Worm (Caenorhabditis elegans) whole organism, L4 larva: ENCODE data around the gene ZK1307.4.
A peak's percentile ranks its signal among the peaks of the same experiment; 100 is the strongest.

ENCODE experiments used
- D1046.2 ChIP-seq: fragments of 200-800 bp; sonication (Bioruptor generic); IDR thresholded peaks from 2 replicates; pipeline ENCODE4 v1.3.6; 2022; ENCODE audit warnings: missing genetic modification characterization, missing compliant biosample characterization
- F37D6.2 ChIP-seq: sonication (generic microtip); optimal IDR thresholded peaks from 2 replicates; lab custom pipeline; 2016; ENCODE audit warnings: mild to moderate bottlenecking, missing genetic modification characterization, missing compliant biosample characterization
- F44E2.7 ChIP-seq: fragments of 200-800 bp; sonication (Bioruptor generic); IDR thresholded peaks from 2 replicates; pipeline ENCODE4 v2.1.2; 2022; ENCODE audit warnings: missing genetic modification characterization, missing compliant biosample characterization
- F49E8.2 ChIP-seq: sonication (generic microtip); optimal IDR thresholded peaks from 2 replicates; lab custom pipeline; 2016; ENCODE audit warnings: missing compliant biosample characterization, mild to moderate bottlenecking, missing genetic modification characterization, borderline replicate concordance
- R02D3.7 ChIP-seq: fragments of 150-350 bp; sonication (generic microtip); optimal IDR thresholded peaks from 3 replicates; lab custom pipeline; 2014; ENCODE audit warnings: missing biosample characterization, missing genetic modification characterization
- T26A8.4 ChIP-seq: fragments of 200-800 bp; sonication (Bioruptor generic); IDR thresholded peaks from 2 replicates; pipeline ENCODE4 v1.3.6; 2022; ENCODE audit warnings: missing genetic modification characterization, missing compliant biosample characterization
- Y48G9A.11 ChIP-seq: fragments of 200-800 bp; sonication (Bioruptor generic); IDR thresholded peaks from 2 replicates; pipeline ENCODE4 v1.3.6; 2022; ENCODE audit warnings: missing genetic modification reagents, missing genetic modification characterization, missing compliant biosample characterization
- ZK337.2 ChIP-seq: fragments of 200-800 bp; sonication (Bioruptor generic); IDR thresholded peaks from 2 replicates; pipeline ENCODE4 v1.3.6; 2022; ENCODE audit warnings: missing genetic modification reagents, missing genetic modification characterization, missing compliant biosample characterization
- ZK546.5 ChIP-seq, 2 experiments: sonication (generic microtip); optimal IDR thresholded peaks; 2 replicates each; lab custom pipeline; 2017; ENCODE audit warnings: missing biosample characterization in 2 of 2, missing genetic modification characterization in 2 of 2
- aha-1 ChIP-seq: fragments of 150-350 bp; peaks from one replicate; lab custom pipeline; 2014; ENCODE audit warnings: missing biosample characterization, missing genetic modification characterization
- aly-2 ChIP-seq: sonication (generic microtip); optimal IDR thresholded peaks from 2 replicates; lab custom pipeline; 2018; ENCODE audit warnings: missing biosample characterization, missing genetic modification characterization
- ceh-82 ChIP-seq: sonication (generic microtip); optimal IDR thresholded peaks from 2 replicates; lab custom pipeline; 2017; ENCODE audit warnings: missing biosample characterization, missing genetic modification characterization
- daf-16 ChIP-seq, 3 experiments: sonication (generic microtip); optimal IDR thresholded peaks; 2 replicates each; lab custom pipeline; 2016 to 2017; ENCODE audit warnings: missing genetic modification characterization in 3 of 3, missing genetic modification reagents in 3 of 3, mild to moderate bottlenecking in 2 of 3, missing compliant biosample characterization in 2 of 3, missing biosample characterization in 1 of 3, moderate library complexity in 1 of 3
- daf-19 ChIP-seq: fragments of 200-800 bp; sonication (Bioruptor generic); conservative IDR thresholded peaks from 2 replicates; pipeline ENCODE4 v1.3.6; 2022; ENCODE audit warnings: missing genetic modification characterization, missing compliant biosample characterization
- duxl-1 ChIP-seq: sonication (generic microtip); optimal IDR thresholded peaks from 2 replicates; lab custom pipeline; 2016; ENCODE audit warnings: mild to moderate bottlenecking, missing genetic modification characterization, moderate library complexity, missing compliant biosample characterization; ENCODE audit not compliant: poor library complexity
- egl-27 ChIP-seq: sonication (generic microtip); optimal IDR thresholded peaks from 3 replicates; lab custom pipeline; 2017; ENCODE audit warnings: missing biosample characterization, missing genetic modification reagents, missing genetic modification characterization
- fos-1 ChIP-seq: fragments of 150-350 bp; optimal IDR thresholded peaks from 2 replicates; lab custom pipeline; 2014; ENCODE audit warnings: missing biosample characterization, missing genetic modification characterization
- hlh-11 ChIP-seq: fragments of 200-800 bp; sonication (Bioruptor generic); optimal IDR thresholded peaks from 2 replicates; lab custom pipeline; 2018; ENCODE audit warnings: mild to moderate bottlenecking, missing genetic modification characterization, missing compliant biosample characterization
- jun-1 ChIP-seq: fragments of 150-350 bp; optimal IDR thresholded peaks from 2 replicates; lab custom pipeline; 2014; ENCODE audit warnings: missing biosample characterization, missing genetic modification reagents, missing genetic modification characterization
- lim-7 ChIP-seq: fragments of 200-800 bp; sonication (Bioruptor generic); IDR thresholded peaks from 2 replicates; pipeline ENCODE4 v1.3.6; 2022; ENCODE audit warnings: missing genetic modification characterization, missing compliant biosample characterization
- lin-15B ChIP-seq: fragments of 150-350 bp; sonication (generic microtip); optimal IDR thresholded peaks from 3 replicates; lab custom pipeline; 2014; ENCODE audit warnings: missing biosample characterization, missing genetic modification characterization
- lin-29 ChIP-seq: fragments of 200-800 bp; sonication (Bioruptor generic); IDR thresholded peaks from 2 replicates; pipeline ENCODE4 v1.3.6; 2022; ENCODE audit warnings: missing genetic modification reagents, missing genetic modification characterization, missing compliant biosample characterization
- lin-38 ChIP-seq: fragments of 200-800 bp; sonication (Bioruptor generic); IDR thresholded peaks from 2 replicates; pipeline ENCODE4 v1.3.6; 2022; ENCODE audit warnings: missing genetic modification reagents, missing genetic modification characterization, missing compliant biosample characterization
- lin-39 ChIP-seq: fragments of 150-350 bp; optimal IDR thresholded peaks from 2 replicates; lab custom pipeline; 2014; ENCODE audit warnings: missing biosample characterization, missing genetic modification reagents, missing genetic modification characterization
- lir-3 ChIP-seq: sonication (generic microtip); optimal IDR thresholded peaks from 2 replicates; lab custom pipeline; 2016; ENCODE audit warnings: mild to moderate bottlenecking, missing genetic modification characterization, missing compliant biosample characterization
- lsy-2 ChIP-seq, 2 experiments: fragments of 150-350 bp in 1 of 2; sonication (generic microtip) in 1 of 2; optimal IDR thresholded peaks; 2 replicates each; lab custom pipeline; 2014 to 2017; ENCODE audit warnings: missing biosample characterization in 2 of 2, missing genetic modification characterization in 2 of 2
- madf-9 ChIP-seq: fragments of 200-800 bp; sonication (Bioruptor generic); conservative IDR thresholded peaks from 2 replicates; pipeline ENCODE4 v1.3.6; 2022; ENCODE audit warnings: missing genetic modification reagents, missing genetic modification characterization, missing compliant biosample characterization
- mdt-29 ChIP-seq: fragments of 200-800 bp; sonication (Bioruptor generic); IDR thresholded peaks from 2 replicates; pipeline ENCODE4 v1.3.6; 2022; ENCODE audit warnings: missing genetic modification reagents, missing genetic modification characterization, missing compliant biosample characterization
- mep-1 ChIP-seq: fragments of 150-350 bp; sonication (generic microtip); optimal IDR thresholded peaks from 3 replicates; lab custom pipeline; 2014; ENCODE audit warnings: missing biosample characterization, missing genetic modification characterization
- mes-2 ChIP-seq: sonication (generic microtip); optimal IDR thresholded peaks from 2 replicates; lab custom pipeline; 2016; ENCODE audit warnings: missing genotype, mild to moderate bottlenecking, missing genetic modification characterization, missing compliant biosample characterization; ENCODE audit not compliant: poor library complexity, severe bottlenecking
- mxl-2 ChIP-seq: fragments of 200-800 bp; sonication (Bioruptor generic); conservative IDR thresholded peaks from 2 replicates; pipeline ENCODE4 v1.3.6; 2022; ENCODE audit warnings: missing genetic modification reagents, missing genetic modification characterization, missing compliant biosample characterization
- nhr-10 ChIP-seq: fragments of 150-350 bp; optimal IDR thresholded peaks from 2 replicates; lab custom pipeline; 2014; ENCODE audit warnings: missing biosample characterization, missing genetic modification characterization
- nhr-11 ChIP-seq: fragments of 150-350 bp; optimal IDR thresholded peaks from 2 replicates; lab custom pipeline; 2014; ENCODE audit warnings: missing biosample characterization, missing genetic modification characterization
- nhr-25 ChIP-seq: sonication (generic microtip); optimal IDR thresholded peaks from 2 replicates; lab custom pipeline; 2017; ENCODE audit warnings: missing genetic modification characterization, mild to moderate bottlenecking, missing compliant biosample characterization, antibody characterized with exemption, moderate library complexity, borderline replicate concordance; ENCODE audit not compliant: insufficient read depth
- nhr-28 ChIP-seq: fragments of 150-350 bp; optimal IDR thresholded peaks from 2 replicates; lab custom pipeline; 2014; ENCODE audit warnings: missing biosample characterization, missing genetic modification characterization
- nhr-76 ChIP-seq: fragments of 150-350 bp; optimal IDR thresholded peaks from 2 replicates; lab custom pipeline; 2014; ENCODE audit warnings: missing biosample characterization, missing genetic modification characterization
- nhr-77 ChIP-seq: fragments of 150-350 bp; optimal IDR thresholded peaks from 2 replicates; lab custom pipeline; 2014; ENCODE audit warnings: missing biosample characterization, missing genetic modification characterization
- php-3 ChIP-seq: fragments of 200-800 bp; sonication (Bioruptor generic); IDR thresholded peaks from 2 replicates; pipeline ENCODE4 v1.3.6; 2022; ENCODE audit warnings: missing genetic modification reagents, missing genetic modification characterization, missing compliant biosample characterization
- rbr-2 ChIP-seq: sonication (generic microtip); optimal IDR thresholded peaks from 2 replicates; lab custom pipeline; 2016; ENCODE audit warnings: missing genotype, missing genetic modification characterization, missing compliant biosample characterization
- saeg-2 ChIP-seq: fragments of 200-800 bp; sonication (Bioruptor generic); IDR thresholded peaks from 2 replicates; pipeline ENCODE4 v1.3.6; 2022; ENCODE audit warnings: missing genetic modification reagents, missing genetic modification characterization, missing compliant biosample characterization
- sdz-12 ChIP-seq: fragments of 200-800 bp; sonication (Bioruptor generic); optimal IDR thresholded peaks from 2 replicates; lab custom pipeline; 2018; ENCODE audit warnings: mild to moderate bottlenecking, missing genetic modification characterization, missing compliant biosample characterization
- set-16 ChIP-seq: fragments of 200-800 bp; sonication (Bioruptor generic); IDR thresholded peaks from 2 replicates; pipeline ENCODE4 v1.3.6; 2022; ENCODE audit warnings: missing genetic modification reagents, missing genetic modification characterization, missing compliant biosample characterization
- skn-1 ChIP-seq: fragments of 150-350 bp; optimal IDR thresholded peaks from 2 replicates; lab custom pipeline; 2014; ENCODE audit warnings: missing biosample characterization, missing genetic modification characterization
- spr-3 ChIP-seq: fragments of 200-800 bp; sonication (Bioruptor generic); optimal IDR thresholded peaks from 2 replicates; lab custom pipeline; 2018; ENCODE audit warnings: mild to moderate bottlenecking, missing genetic modification characterization, missing compliant biosample characterization
- tag-97 ChIP-seq: fragments of 200-800 bp; sonication (Bioruptor generic); IDR thresholded peaks from 2 replicates; pipeline ENCODE4 v1.3.6; 2022; ENCODE audit warnings: missing genetic modification characterization, missing compliant biosample characterization
- unc-39 ChIP-seq: sonication (generic microtip); optimal IDR thresholded peaks from 2 replicates; lab custom pipeline; 2017; ENCODE audit warnings: missing biosample characterization, missing genetic modification characterization
- unc-62 ChIP-seq, 3 experiments: fragments of 150-350 bp in 1 of 3; sonication (generic microtip); optimal IDR thresholded peaks in 2 of 3; peaks in 1 of 3; 1 replicate in 1 of 3; 2 replicates in 2 of 3; lab custom pipeline; 2014 to 2017; ENCODE audit warnings: missing biosample characterization in 3 of 3, missing genetic modification characterization in 3 of 3, missing genetic modification reagents in 3 of 3, missing genotype in 1 of 3
- vab-7 ChIP-seq: fragments of 200-800 bp; sonication (Bioruptor generic); IDR thresholded peaks from 2 replicates; pipeline ENCODE4 v1.3.6; 2022; ENCODE audit warnings: missing genetic modification reagents, missing genetic modification characterization, missing compliant biosample characterization
- zag-1 ChIP-seq: fragments of 150-350 bp; optimal IDR thresholded peaks from 2 replicates; lab custom pipeline; 2014; ENCODE audit warnings: missing biosample characterization, missing genetic modification characterization
- zfp-2 ChIP-seq: sonication (generic microtip); optimal IDR thresholded peaks from 2 replicates; lab custom pipeline; 2016; ENCODE audit warnings: mild to moderate bottlenecking, missing genetic modification characterization, missing compliant biosample characterization
- zip-11 ChIP-seq: fragments of 200-800 bp; sonication (Bioruptor generic); IDR thresholded peaks from 2 replicates; pipeline ENCODE4 v1.3.6; 2022; ENCODE audit warnings: missing genetic modification characterization, missing compliant biosample characterization
- ztf-11 ChIP-seq: fragments of 150-350 bp; optimal IDR thresholded peaks from 2 replicates; lab custom pipeline; 2014; ENCODE audit warnings: missing biosample characterization, missing genetic modification characterization

The ZK1307.4 gene

ce11 chrII:9601069-9601468 lies 50.5 kb downstream of the ZK1307.4 start (continued):
- TF ChIP-seq lsy-2 (tag; optimal IDR thresholded peaks at IDR 0.05; lab: Kevin White, UChicago) (peak in 1 of 2 experiments; percentile 60), tag-97 (GFP tag; lab: Robert Waterston, UW) (no peak), R02D3.7 (tag; lab: Kevin White, UChicago) (no peak), lin-15B (tag; lab: Kevin White, UChicago) (no peak), F37D6.2 (tag; lab: Kevin White, UChicago) (no peak), rbr-2 (peak; percentile 29), lim-7 (GFP tag; lab: Robert Waterston, UW) (no peak), lin-38 (GFP tag; lab: Robert Waterston, UW) (peak; percentile 20; the same call in 1 of the 2 replicates), madf-9 (GFP tag; lab: Robert Waterston, UW) (no peak), nhr-76 (tag; lab: Kevin White, UChicago) (no peak), zag-1 (tag; lab: Kevin White, UChicago) (no peak), mes-2 (tag; lab: Kevin White, UChicago) (peak; percentile 0), egl-27 (tag; lab: Kevin White, UChicago) (no peak), T26A8.4 (GFP tag; lab: Robert Waterston, UW) (no peak), nhr-28 (peak; percentile 91), php-3 (GFP tag; lab: Robert Waterston, UW) (peak; percentile 33; the same call in 1 of the 2 replicates), fos-1 (tag; lab: Kevin White, UChicago) (no peak), aly-2 (tag; lab: Kevin White, UChicago) (no peak), nhr-11 (tag; lab: Kevin White, UChicago) (peak; percentile 96), lin-39 (tag; lab: Kevin White, UChicago) (no peak), D1046.2 (GFP tag; lab: Robert Waterston, UW) (no peak), zip-11 (GFP tag; lab: Robert Waterston, UW) (no peak), F44E2.7 (no peak), mxl-2 (GFP tag; lab: Robert Waterston, UW) (no peak), nhr-25 (tag; lab: Kevin White, UChicago) (peak; percentile 29), nhr-10 (tag; lab: Kevin White, UChicago) (peak; percentile 74), vab-7 (GFP tag; lab: Robert Waterston, UW) (no peak), ZK337.2 (GFP tag; lab: Robert Waterston, UW) (no peak), duxl-1 (no peak), saeg-2 (0 out of 2 replicates have a peak, but pooled peaks have one; percentile 18), nhr-77 (tag; lab: Kevin White, UChicago) (no peak), lin-29 (GFP tag; lab: Robert Waterston, UW) (no peak), daf-16 (GFP tag; optimal IDR thresholded peaks at IDR 0.05; lab: Kevin White, UChicago) (no peak), daf-16 (tag; optimal IDR thresholded peaks at IDR 0.05; lab: Kevin White, UChicago) (peak; percentile 82), mep-1 (tag; lab: Kevin White, UChicago) (peak; percentile 66), skn-1 (tag; lab: Kevin White, UChicago) (no peak), jun-1 (tag; lab: Kevin White, UChicago) (no peak), spr-3 (GFP tag; lab: Kevin White, UChicago) (no peak), unc-39 (tag; lab: Kevin White, UChicago) (no peak), zfp-2 (no peak), sdz-12 (GFP tag; lab: Kevin White, UChicago) (no peak), F49E8.2 (tag; lab: Kevin White, UChicago) (no peak), hlh-11 (tag; lab: Kevin White, UChicago) (peak; percentile 88), daf-19 (GFP tag; lab: Robert Waterston, UW) (no peak), unc-62 (GFP tag; optimal IDR thresholded peaks at IDR 0.05 in 1 of 2; lab: Kevin White, UChicago) (peak in 1 of 2 experiments; percentile 100), unc-62 (tag; optimal IDR thresholded peaks at IDR 0.05; lab: Kevin White, UChicago) (no peak), lir-3 (tag; lab: Kevin White, UChicago) (no peak), set-16 (GFP tag; lab: Robert Waterston, UW) (no peak), mdt-29 (GFP tag; lab: Robert Waterston, UW) (no peak), Y48G9A.11 (GFP tag; lab: Robert Waterston, UW) (no peak), aha-1 (tag; lab: Kevin White, UChicago) (peak; percentile 95), ztf-11 (tag; lab: Kevin White, UChicago) (no peak), ZK546.5 (tag; optimal IDR thresholded peaks at IDR 0.05; lab: Kevin White, UChicago) (no peak), ceh-82 (no peak)
